Worm (Caenorhabditis elegans) whole organism, late embryonic: Measurements from ENCODE around the gene mct-4.

Experiments used
- C08G9.2 ChIP-seq: sonication (generic microtip); optimal IDR thresholded peaks from 2 replicates; lab custom pipeline; 2016; ENCODE audit warnings: mild to moderate bottlenecking, missing genetic modification characterization, moderate library complexity, missing compliant biosample characterization
- F13H6.1 ChIP-seq: sonication (generic microtip); optimal IDR thresholded peaks from 2 replicates; lab custom pipeline; 2016; ENCODE audit warnings: missing genetic modification characterization, missing compliant biosample characterization
- K09A11.1 ChIP-seq: sonication (generic microtip); optimal IDR thresholded peaks from 2 replicates; lab custom pipeline; 2017; ENCODE audit warnings: antibody characterized with exemption, mild to moderate bottlenecking, missing genetic modification characterization, missing compliant biosample characterization; ENCODE audit not compliant: insufficient read depth
- T23F11.4 ChIP-seq: fragments of 200-800 bp; sonication (Bioruptor generic); optimal IDR thresholded peaks from 2 replicates; lab custom pipeline; 2018; ENCODE audit warnings: mild to moderate bottlenecking, missing genetic modification characterization, missing compliant biosample characterization
- Y22D7AL.16 ChIP-seq: sonication (generic microtip); optimal IDR thresholded peaks from 2 replicates; lab custom pipeline; 2016; ENCODE audit warnings: missing genetic modification characterization, missing compliant biosample characterization
- ahr-1 ChIP-seq: sonication (generic microtip); optimal IDR thresholded peaks from 2 replicates; lab custom pipeline; 2016; ENCODE audit warnings: missing genetic modification characterization, missing compliant biosample characterization
- ama-1 ChIP-seq: fragments of 150-350 bp; optimal IDR thresholded peaks from 2 replicates; lab custom pipeline; 2014
- ceh-18 ChIP-seq: sonication (generic microtip); optimal IDR thresholded peaks from 2 replicates; lab custom pipeline; 2016; ENCODE audit warnings: missing genetic modification characterization, missing compliant biosample characterization
- ceh-24 ChIP-seq: sonication (generic microtip); optimal IDR thresholded peaks from 2 replicates; lab custom pipeline; 2016; ENCODE audit warnings: mild to moderate bottlenecking, missing genetic modification characterization, missing compliant biosample characterization
- ceh-31 ChIP-seq: sonication (generic microtip); optimal IDR thresholded peaks from 2 replicates; lab custom pipeline; 2016; ENCODE audit warnings: missing genetic modification characterization, missing compliant biosample characterization
- ceh-34 ChIP-seq: sonication (generic microtip); optimal IDR thresholded peaks from 2 replicates; lab custom pipeline; 2016; ENCODE audit warnings: mild to moderate bottlenecking, missing genetic modification characterization, missing compliant biosample characterization
- ceh-45 ChIP-seq: fragments of 200-800 bp; sonication (Bioruptor generic); IDR thresholded peaks from 2 replicates; pipeline ENCODE4 v1.3.6; 2022; ENCODE audit warnings: missing genetic modification reagents, missing genetic modification characterization, missing compliant biosample characterization
- ceh-48 ChIP-seq: sonication (generic microtip); optimal IDR thresholded peaks from 2 replicates; lab custom pipeline; 2016; ENCODE audit warnings: missing genetic modification characterization, inconsistent platforms, missing compliant biosample characterization
- dmd-4 ChIP-seq: sonication (generic microtip); optimal IDR thresholded peaks from 2 replicates; lab custom pipeline; 2016; ENCODE audit warnings: borderline replicate concordance, missing genetic modification characterization, missing compliant biosample characterization
- elt-4 ChIP-seq: sonication (generic microtip); optimal IDR thresholded peaks from 2 replicates; lab custom pipeline; 2016; ENCODE audit warnings: missing genetic modification characterization, missing compliant biosample characterization
- eyg-1 ChIP-seq: sonication (generic microtip); optimal IDR thresholded peaks from 2 replicates; lab custom pipeline; 2016; ENCODE audit warnings: missing genotype, missing genetic modification characterization, missing compliant biosample characterization
- gmeb-2 ChIP-seq: sonication (generic microtip); optimal IDR thresholded peaks from 2 replicates; lab custom pipeline; 2016; ENCODE audit warnings: missing genetic modification characterization, inconsistent platforms, missing compliant biosample characterization
- hlh-15 ChIP-seq: sonication (generic microtip); optimal IDR thresholded peaks from 2 replicates; lab custom pipeline; 2016; ENCODE audit warnings: missing genetic modification characterization, missing compliant biosample characterization
- hlh-30 ChIP-seq: sonication (generic microtip); optimal IDR thresholded peaks from 2 replicates; lab custom pipeline; 2017; ENCODE audit warnings: antibody characterized with exemption, missing genetic modification characterization, missing compliant biosample characterization; ENCODE audit not compliant: insufficient read depth
- hlh-6 ChIP-seq: sonication (generic microtip); optimal IDR thresholded peaks from 2 replicates; lab custom pipeline; 2016; ENCODE audit warnings: missing genotype, missing genetic modification characterization, missing compliant biosample characterization
- hlh-8 ChIP-seq: sonication (generic microtip); optimal IDR thresholded peaks from 2 replicates; lab custom pipeline; 2016; ENCODE audit warnings: missing genotype, missing genetic modification characterization, missing compliant biosample characterization
- lin-11 ChIP-seq: fragments of 200-800 bp; sonication (Bioruptor generic); optimal IDR thresholded peaks from 2 replicates; lab custom pipeline; 2018; ENCODE audit warnings: mild to moderate bottlenecking, missing genetic modification characterization, missing compliant biosample characterization
- mec-3 ChIP-seq: sonication (generic microtip); optimal IDR thresholded peaks from 2 replicates; lab custom pipeline; 2016; ENCODE audit warnings: borderline replicate concordance, missing genetic modification characterization, missing compliant biosample characterization
- nfya-1 ChIP-seq: sonication (generic microtip); optimal IDR thresholded peaks from 2 replicates; lab custom pipeline; 2017; ENCODE audit warnings: missing genetic modification characterization, mild to moderate bottlenecking, missing compliant biosample characterization, antibody characterized with exemption, moderate library complexity
- nhr-11 ChIP-seq: fragments of 150-350 bp; optimal IDR thresholded peaks from 2 replicates; lab custom pipeline; 2014; ENCODE audit warnings: missing biosample characterization, missing genetic modification characterization
- odd-2 ChIP-seq: sonication (generic microtip); optimal IDR thresholded peaks from 2 replicates; lab custom pipeline; 2017; ENCODE audit warnings: antibody characterized with exemption, mild to moderate bottlenecking, missing genetic modification characterization, missing compliant biosample characterization
- pat-9 ChIP-seq: fragments of 200-800 bp; sonication (Bioruptor generic); optimal IDR thresholded peaks from 2 replicates; lab custom pipeline; 2018; ENCODE audit warnings: mild to moderate bottlenecking, missing genetic modification characterization, moderate library complexity, missing compliant biosample characterization
- pha-2 ChIP-seq: sonication (generic microtip); optimal IDR thresholded peaks from 2 replicates; lab custom pipeline; 2017; ENCODE audit warnings: mild to moderate bottlenecking, missing genetic modification characterization, missing compliant biosample characterization
- pha-4 ChIP-seq: fragments of 150-350 bp; optimal IDR thresholded peaks from 2 replicates; lab custom pipeline; 2018; ENCODE audit warnings: missing biosample characterization, missing genetic modification reagents, missing genetic modification characterization
- pqm-1 ChIP-seq: sonication (generic microtip); optimal IDR thresholded peaks from 2 replicates; lab custom pipeline; 2016; ENCODE audit warnings: missing genetic modification characterization, missing compliant biosample characterization
- rnt-1 ChIP-seq: sonication (generic microtip); optimal IDR thresholded peaks from 2 replicates; lab custom pipeline; 2016; ENCODE audit warnings: missing genetic modification characterization, missing compliant biosample characterization
- sdc-2 ChIP-seq: sonication (generic microtip); optimal IDR thresholded peaks from 2 replicates; lab custom pipeline; 2016; ENCODE audit warnings: missing genotype, missing genetic modification characterization, missing compliant biosample characterization
- sox-2 ChIP-seq: fragments of 200-800 bp; sonication (Bioruptor generic); IDR thresholded peaks from 2 replicates; pipeline ENCODE4 v1.3.6; 2022; ENCODE audit warnings: missing genetic modification reagents, missing genetic modification characterization, missing compliant biosample characterization
- syd-9 ChIP-seq: sonication (generic microtip); optimal IDR thresholded peaks from 2 replicates; lab custom pipeline; 2016; ENCODE audit warnings: mild to moderate bottlenecking, missing genetic modification characterization, moderate library complexity, missing compliant biosample characterization
- tbx-2 ChIP-seq: sonication (generic microtip); optimal IDR thresholded peaks from 2 replicates; lab custom pipeline; 2016; ENCODE audit warnings: missing genetic modification characterization, missing compliant biosample characterization
- tbx-7 ChIP-seq: sonication (generic microtip); optimal IDR thresholded peaks from 2 replicates; lab custom pipeline; 2016; ENCODE audit warnings: missing genotype, missing genetic modification characterization, missing compliant biosample characterization
- unc-55 ChIP-seq: sonication (generic microtip); optimal IDR thresholded peaks from 2 replicates; lab custom pipeline; 2017; ENCODE audit warnings: missing biosample characterization, missing genetic modification reagents, missing genetic modification characterization
- zip-5 ChIP-seq: sonication (generic microtip); optimal IDR thresholded peaks from 2 replicates; lab custom pipeline; 2016; ENCODE audit warnings: missing genetic modification characterization, missing compliant biosample characterization

mct-4 gene

DNA sequence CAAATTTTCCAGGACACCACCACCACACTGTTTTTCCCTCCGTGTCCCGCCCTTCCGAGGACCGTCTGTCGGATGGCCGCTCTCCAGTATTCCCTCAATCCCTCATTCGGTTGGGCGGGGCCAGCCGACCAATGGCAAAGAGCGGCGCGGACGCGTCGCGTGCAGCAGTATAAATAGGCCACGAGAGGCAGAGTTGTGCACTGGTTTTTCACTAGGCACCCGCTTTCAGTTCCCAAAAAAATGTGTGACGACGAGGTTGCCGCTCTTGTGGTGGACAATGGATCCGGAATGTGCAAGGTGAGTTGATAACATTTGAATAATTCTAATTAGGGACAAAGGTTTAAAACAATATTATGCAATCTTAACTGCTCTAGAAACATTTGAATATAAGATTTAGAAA lies 30.9 kb upstream of the mct-4 start, which contains the start of gene act-4 (continued):
- TF ChIP-seq ceh-48 (tag; lab: Kevin White, UChicago) (peak; percentile 9), ceh-45 (GFP tag; lab: Robert Waterston, UW) (no peak), pha-2 (no peak), C08G9.2 (peak; percentile 49), K09A11.1 (no peak), lin-11 (no peak), pha-4 (tag; lab: Kevin White, UChicago) (no peak), gmeb-2 (tag; lab: Kevin White, UChicago) (no peak), mec-3 (no peak), rnt-1 (peak; percentile 29), F13H6.1 (peak; percentile 15), ceh-34 (tag; lab: Kevin White, UChicago) (peak; percentile 56), tbx-2 (tag; lab: Kevin White, UChicago) (peak; percentile 45), eyg-1 (tag; lab: Kevin White, UChicago) (no peak), ceh-31 (tag; lab: Kevin White, UChicago) (peak; percentile 46), pat-9 (tag; lab: Kevin White, UChicago) (no peak), sox-2 (GFP tag; lab: Robert Waterston, UW) (no peak), syd-9 (peak; percentile 28), hlh-15 (tag; lab: Kevin White, UChicago) (no peak), ahr-1 (no peak), hlh-8 (tag; lab: Kevin White, UChicago) (peak; percentile 3), ceh-24 (no peak), pqm-1 (no peak), elt-4 (tag; lab: Kevin White, UChicago) (peak; percentile 13), tbx-7 (tag; lab: Kevin White, UChicago) (no peak), nfya-1 (tag; lab: Kevin White, UChicago) (peak; percentile 100), T23F11.4 (no peak), hlh-30 (tag; lab: Kevin White, UChicago) (peak; percentile 43)

DNA sequence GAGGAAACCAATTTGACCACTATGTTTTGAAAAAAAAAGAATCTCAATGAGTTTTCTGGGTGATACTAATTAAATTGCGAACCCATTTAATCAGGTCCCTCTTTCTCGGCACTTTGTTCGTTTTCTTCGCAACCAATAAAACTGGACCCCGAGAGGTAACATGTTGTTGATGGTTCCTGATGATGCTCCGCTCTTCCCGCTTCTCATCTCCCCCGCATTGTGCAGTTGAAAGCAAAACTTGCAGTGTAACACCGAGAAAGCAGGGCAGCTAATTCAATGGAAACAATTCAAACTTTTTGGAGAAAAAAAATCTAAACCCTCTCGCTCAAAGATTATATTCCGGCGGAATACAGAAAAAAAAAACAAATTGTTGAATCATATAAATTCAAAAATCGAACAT lies 29.9 kb upstream of the mct-4 start:
- TF ChIP-seq hlh-30 (tag; lab: Kevin White, UChicago) = no peak
- peak; percentile 7 for TF ChIP-seq nfya-1 (tag; lab: Kevin White, UChicago)
- TF ChIP-seq, all 69 proteins: peak for 1

DNA sequence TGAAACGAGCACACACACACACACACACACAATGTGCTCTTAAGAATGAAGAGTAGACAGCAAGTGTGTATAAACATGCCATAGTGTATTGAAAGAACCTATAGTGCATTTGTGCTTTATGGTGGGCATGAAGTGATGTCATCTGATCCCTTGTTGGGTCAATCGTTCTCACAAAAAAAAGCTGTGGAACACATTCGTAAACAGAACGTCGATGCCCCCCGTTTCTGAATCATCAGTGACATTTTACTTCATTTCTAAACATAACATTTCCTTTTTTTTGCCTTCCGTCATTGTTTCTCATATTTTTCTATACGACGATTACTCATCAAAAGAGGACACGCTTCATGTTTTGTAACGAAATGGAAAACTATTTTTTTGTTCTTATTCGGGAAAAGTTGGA lies 29.4 kb upstream of the mct-4 start:
- no peak for TF ChIP-seq ceh-24
- TF ChIP-seq pqm-1 = no peak
- no peak for TF ChIP-seq dmd-4 (tag; lab: Kevin White, UChicago)
- no peak for TF ChIP-seq pha-4 (tag; lab: Kevin White, UChicago)
- TF ChIP-seq Y22D7AL.16 (tag; lab: Kevin White, UChicago) = no peak
- no peak for TF ChIP-seq ama-1 (lab: Kevin White, UChicago)
- TF ChIP-seq pat-9 (tag; lab: Kevin White, UChicago) = no peak

DNA sequence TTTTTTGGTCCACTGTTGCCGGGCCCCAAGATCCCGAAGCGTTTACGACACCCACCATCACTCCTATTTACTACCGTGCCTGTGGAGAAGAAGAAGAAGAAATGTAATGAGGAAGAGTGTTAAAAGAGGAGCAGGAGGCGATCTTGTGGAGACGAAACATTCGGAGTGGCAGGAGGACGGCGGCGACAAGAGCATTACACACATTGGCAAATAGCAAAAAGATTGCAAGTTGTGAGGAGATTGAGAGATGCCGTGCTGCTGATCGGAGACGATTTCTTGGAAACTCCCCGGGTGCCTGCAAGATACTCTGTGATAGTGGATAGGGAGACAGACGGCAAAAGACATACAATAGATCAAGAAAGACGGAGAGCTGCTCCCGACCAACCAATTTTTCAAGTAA lies 27.7 kb upstream of the mct-4 start, which contains the start of gene M03F4.4:
TSS of gene M03F4.4 (minus strand) at position 160 of the 400 bp plus-strand sequence.
- TF ChIP-seq F13H6.1 (peak; percentile 51), unc-55 (peak; percentile 50), zip-5 (tag; lab: Kevin White, UChicago) (no peak), ceh-18 (tag; lab: Kevin White, UChicago) (peak; percentile 93), C08G9.2 (peak; percentile 26), sdc-2 (peak; percentile 1), tbx-2 (tag; lab: Kevin White, UChicago) (peak; percentile 53), hlh-6 (peak; percentile 10), mec-3 (no peak), nhr-11 (tag; lab: Kevin White, UChicago) (peak; percentile 24), ceh-34 (tag; lab: Kevin White, UChicago) (peak; percentile 25), rnt-1 (peak; percentile 81), ceh-31 (tag; lab: Kevin White, UChicago) (peak; percentile 13), pha-4 (tag; lab: Kevin White, UChicago) (no peak), pat-9 (tag; lab: Kevin White, UChicago) (peak; percentile 59), nfya-1 (tag; lab: Kevin White, UChicago) (peak; percentile 30), odd-2 (tag; lab: Kevin White, UChicago) (no peak)
